Fruit fly (Drosophila melanogaster) whole organism, prepupa: ENCODE results near the gene Mst33A.

Experiments
- CG15336 ChIP-seq: fragments of 200-800 bp; sonication (Bioruptor generic); IDR thresholded peaks from 2 replicates; pipeline ENCODE4 v1.3.6; 2022; ENCODE audit warnings: missing biosample characterization, missing genetic modification characterization
- CG32006 ChIP-seq: fragments of 200-800 bp; sonication (Bioruptor generic); optimal IDR thresholded peaks from 3 replicates; lab custom pipeline; 2017; ENCODE audit warnings: missing biosample characterization, mild to moderate bottlenecking, missing genetic modification characterization
- CG6854 ChIP-seq: fragments of 200-800 bp; sonication (Bioruptor generic); optimal IDR thresholded peaks from 2 replicates; lab custom pipeline; 2017; ENCODE audit warnings: missing biosample characterization, mild to moderate bottlenecking, missing genetic modification characterization
- Hr4 ChIP-seq: fragments of 200-800 bp; sonication (Bioruptor generic); optimal IDR thresholded peaks from 3 replicates; lab custom pipeline; 2016; ENCODE audit warnings: missing biosample characterization, missing genetic modification characterization
- Met ChIP-seq: fragments of 200-800 bp; sonication (Bioruptor generic); optimal IDR thresholded peaks from 3 replicates; lab custom pipeline; 2016; ENCODE audit warnings: missing biosample characterization, missing genetic modification characterization
- Smox ChIP-seq: fragments of 200-800 bp; sonication (Bioruptor generic); optimal IDR thresholded peaks from 3 replicates; lab custom pipeline; 2016; ENCODE audit warnings: missing biosample characterization, missing genetic modification characterization
- fkh ChIP-seq: fragments of 200-800 bp; sonication (Bioruptor generic); optimal IDR thresholded peaks from 3 replicates; lab custom pipeline; 2017; ENCODE audit warnings: missing biosample characterization, mild to moderate bottlenecking, missing genetic modification characterization, moderate library complexity
- lz ChIP-seq: fragments of 200-800 bp; sonication (Bioruptor generic); optimal IDR thresholded peaks from 3 replicates; lab custom pipeline; 2016; ENCODE audit warnings: missing biosample characterization, missing genetic modification characterization
- net ChIP-seq: fragments of 200-800 bp; sonication (Bioruptor generic); optimal IDR thresholded peaks from 3 replicates; lab custom pipeline; 2016; ENCODE audit warnings: missing biosample characterization, missing genetic modification characterization
- pdm3 ChIP-seq: fragments of 200-800 bp; sonication (Bioruptor generic); optimal IDR thresholded peaks from 3 replicates; lab custom pipeline; 2016; ENCODE audit warnings: missing biosample characterization, missing genetic modification characterization
- vri ChIP-seq: fragments of 200-800 bp; sonication (Bioruptor generic); optimal IDR thresholded peaks from 3 replicates; lab custom pipeline; 2016; ENCODE audit warnings: missing biosample characterization, mild to moderate bottlenecking, missing genetic modification characterization

- TF ChIP-seq pdm3 (no peak), fkh (GFP tag; lab: Kevin White, UChicago) (no peak), Hr4 (GFP tag; lab: Kevin White, UChicago) (no peak), CG15336 (GFP tag; lab: Robert Waterston, UW) (no peak), net (GFP tag; lab: Kevin White, UChicago) (no peak), CG32006 (GFP tag; lab: Kevin White, UChicago) (no peak), lz (GFP tag; lab: Kevin White, UChicago) (no peak), Smox (GFP tag; lab: Kevin White, UChicago) (no peak), Met (GFP tag; lab: Kevin White, UChicago) (no peak), vri (GFP tag; lab: Kevin White, UChicago) (no peak), CG6854 (GFP tag; lab: Kevin White, UChicago) (no peak)
Measured at dm6 chr2L:11624190-11624589, 37.6 kb upstream of the Mst33A start.
